ENCODE assay signal across 2 fruit fly cellular contexts in the genomic region with DNA sequence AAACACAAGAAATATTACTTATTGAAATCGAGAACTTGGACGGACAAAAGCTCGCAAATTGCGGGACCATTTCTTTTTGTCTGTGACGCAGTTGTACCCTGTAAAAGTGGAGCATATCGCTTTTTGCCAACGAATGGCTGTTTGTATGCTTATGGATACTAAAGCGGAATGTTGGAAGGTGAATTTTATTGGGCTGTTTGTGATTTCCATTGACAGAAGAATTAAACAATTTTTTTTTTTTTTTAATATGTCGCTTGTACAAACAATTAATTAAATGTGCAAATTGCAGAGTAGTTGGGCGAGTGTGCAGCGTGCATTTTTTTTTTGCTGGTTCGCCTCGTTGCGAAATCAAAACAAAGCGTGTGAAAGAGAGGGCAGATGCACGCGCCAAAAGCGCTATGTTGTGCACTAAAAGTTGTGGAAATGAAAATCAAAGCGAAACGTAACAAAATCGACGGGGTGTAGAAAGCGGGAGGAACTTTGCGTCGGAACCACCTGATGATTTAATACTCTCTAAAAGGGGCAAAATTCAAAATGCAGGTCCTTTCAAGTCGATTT.
TF ChIP-seq lines count a peak whose summit lies in the region.

No protein-coding gene starts in this region.

TF ChIP-seq in whole organism, embryonic, 481 proteins besides CTCF, POLR2A, EP300 and RAD21 (continued from another document and continues in another):
- TF ChIP-seq danr (GFP tag; IDR thresholded peaks at IDR 0.05; lab: Robert Waterston, UW) (no peak), rib (GFP tag; IDR thresholded peaks at IDR 0.05; lab: Robert Waterston, UW) (no peak), CG34422 (GFP tag; IDR thresholded peaks at IDR 0.05; lab: Robert Waterston, UW) (no peak), mam (GFP tag; optimal IDR thresholded peaks at IDR 0.05; lab: Kevin White, UChicago) (peak; percentile 4), Ada2b (GFP tag; IDR thresholded peaks at IDR 0.05; lab: Robert Waterston, UW) (no peak), Eip74EF (GFP tag; optimal IDR thresholded peaks at IDR 0.05; lab: Kevin White, UChicago) (no peak), Six4 (GFP tag; optimal IDR thresholded peaks at IDR 0.05; lab: Kevin White, UChicago) (no peak), stc (GFP tag; IDR thresholded peaks at IDR 0.05; lab: Robert Waterston, UW) (no peak), exex (tag; optimal IDR thresholded peaks at IDR 0.05; lab: Kevin White, UChicago) (no peak), CG8359 (GFP tag; optimal IDR thresholded peaks at IDR 0.05; lab: Kevin White, UChicago; ENCODE audit: borderline replicate concordance) (no peak), zf30C (GFP tag; optimal IDR thresholded peaks at IDR 0.05; lab: Kevin White, UChicago) (no peak), Hr78 (GFP tag; optimal IDR thresholded peaks at IDR 0.05; lab: Kevin White, UChicago) (no peak), CG34224 (GFP tag; IDR thresholded peaks at IDR 0.05; lab: Robert Waterston, UW; ENCODE audit: partially characterized antibody) (no peak), ranshi (GFP tag; IDR thresholded peaks at IDR 0.05; lab: Robert Waterston, UW) (0 out of 2 replicates have a peak, but pooled peaks have one; percentile 15), CG16813 (GFP tag; IDR thresholded peaks at IDR 0.05; lab: Robert Waterston, UW; ENCODE audit: partially characterized antibody) (no peak), NfI (GFP tag; optimal IDR thresholded peaks at IDR 0.05; lab: Kevin White, UChicago) (no peak), Dek (tag; optimal IDR thresholded peaks at IDR 0.05; lab: Kevin White, UChicago) (no peak), Fer3 (tag; optimal IDR thresholded peaks at IDR 0.05; lab: Kevin White, UChicago) (no peak), yki (optimal IDR thresholded peaks at IDR 0.05; lab: Kevin White, UChicago) (no peak), Ptx1 (GFP tag; IDR thresholded peaks at IDR 0.05; lab: Robert Waterston, UW) (0 out of 2 replicates have a peak, but pooled peaks have one; percentile 7), nerfin-1 (tag; optimal IDR thresholded peaks at IDR 0.05; lab: Kevin White, UChicago) (no peak), CG16863 (GFP tag; optimal IDR thresholded peaks at IDR 0.05; lab: Kevin White, UChicago) (no peak), ac (GFP tag; optimal IDR thresholded peaks at IDR 0.05; lab: Kevin White, UChicago) (no peak), HLHmδ (GFP tag; optimal IDR thresholded peaks at IDR 0.05; lab: Kevin White, UChicago) (no peak), Asciz (GFP tag; optimal IDR thresholded peaks at IDR 0.05; lab: Kevin White, UChicago) (no peak), CG12155 (GFP tag; optimal IDR thresholded peaks at IDR 0.05; lab: Kevin White, UChicago) (no peak), bowl (GFP tag; IDR thresholded peaks at IDR 0.05; lab: Robert Waterston, UW) (no peak), Atf6 (GFP tag; IDR thresholded peaks at IDR 0.05; lab: Robert Waterston, UW) (no peak), CG30431 (GFP tag; optimal IDR thresholded peaks at IDR 0.05; lab: Kevin White, UChicago) (no peak), CG30403 (GFP tag; optimal IDR thresholded peaks at IDR 0.05; lab: Kevin White, UChicago) (peak; percentile 3), tll (GFP tag; optimal IDR thresholded peaks at IDR 0.05; lab: Kevin White, UChicago) (no peak), CG6813 (GFP tag; optimal IDR thresholded peaks at IDR 0.05; lab: Kevin White, UChicago) (no peak), BtbVII (GFP tag; optimal IDR thresholded peaks at IDR 0.05; lab: Kevin White, UChicago) (no peak), CG15514 (GFP tag; optimal IDR thresholded peaks at IDR 0.05; lab: Kevin White, UChicago) (peak; percentile 1), CG14441 (GFP tag; IDR thresholded peaks at IDR 0.05; lab: Robert Waterston, UW) (0 out of 2 replicates have a peak, but pooled peaks have one; percentile 9), pita (GFP tag; optimal IDR thresholded peaks at IDR 0.05; lab: Kevin White, UChicago) (no peak), lov (optimal IDR thresholded peaks at IDR 0.05; lab: Kevin White, UChicago) (no peak), lov (GFP tag; IDR thresholded peaks at IDR 0.05; lab: Robert Waterston, UW) (no peak), Dfd (GFP tag; optimal IDR thresholded peaks at IDR 0.05; lab: Kevin White, UChicago) (no peak), Dbx (GFP tag; IDR thresholded peaks at IDR 0.05; lab: Robert Waterston, UW) (no peak), Mes4 (GFP tag; optimal IDR thresholded peaks at IDR 0.05; lab: Kevin White, UChicago) (no peak), Bgb (GFP tag; IDR thresholded peaks at IDR 0.05; lab: Robert Waterston, UW; ENCODE audit: partially characterized antibody) (no peak), CG11723 (GFP tag; optimal IDR thresholded peaks at IDR 0.05; lab: Kevin White, UChicago) (no peak), hth (optimal IDR thresholded peaks at IDR 0.05; lab: Kevin White, UChicago) (no peak), CG1233 (GFP tag; optimal IDR thresholded peaks at IDR 0.05; lab: Kevin White, UChicago) (no peak), sna (GFP tag; IDR thresholded peaks at IDR 0.05; lab: Robert Waterston, UW; ENCODE audit: partially characterized antibody) (no peak), CG8924 (tag; optimal IDR thresholded peaks at IDR 0.05; lab: Kevin White, UChicago) (no peak), bigmax (GFP tag; optimal IDR thresholded peaks at IDR 0.05; lab: Kevin White, UChicago) (no peak), CG4617 (GFP tag; optimal IDR thresholded peaks at IDR 0.05; lab: Kevin White, UChicago; ENCODE audit: borderline replicate concordance) (no peak), her (GFP tag; optimal IDR thresholded peaks at IDR 0.05; lab: Kevin White, UChicago) (no peak), az2 (GFP tag; optimal IDR thresholded peaks at IDR 0.05; lab: Kevin White, UChicago) (no peak), CG9817 (tag; optimal IDR thresholded peaks at IDR 0.05; lab: Kevin White, UChicago) (no peak), CG18476 (GFP tag; optimal IDR thresholded peaks at IDR 0.05; lab: Kevin White, UChicago) (no peak), Hsf (GFP tag; optimal IDR thresholded peaks at IDR 0.05; lab: Kevin White, UChicago) (no peak), CG2129 (GFP tag; IDR thresholded peaks at IDR 0.05; lab: Robert Waterston, UW; ENCODE audit: partially characterized antibody) (no peak), HLH54F (GFP tag; optimal IDR thresholded peaks at IDR 0.05; lab: Kevin White, UChicago) (no peak), NC2β (GFP tag; optimal IDR thresholded peaks at IDR 0.05; lab: Kevin White, UChicago) (no peak), dmrt99B (tag; optimal IDR thresholded peaks at IDR 0.05; lab: Kevin White, UChicago) (no peak), pho (GFP tag; optimal IDR thresholded peaks at IDR 0.05; lab: Kevin White, UChicago) (no peak), CG4360 (GFP tag; IDR thresholded peaks at IDR 0.05; lab: Robert Waterston, UW) (no peak), CG12769 (tag; optimal IDR thresholded peaks at IDR 0.05; lab: Kevin White, UChicago) (no peak), gem (tag; optimal IDR thresholded peaks at IDR 0.05; lab: Kevin White, UChicago) (peak; percentile 12), Med (GFP tag; lab: Kevin White, UChicago) (peak; percentile 26), inv (GFP tag; IDR thresholded peaks at IDR 0.05; lab: Robert Waterston, UW; ENCODE audit: partially characterized antibody) (no peak)

TF ChIP-seq in whole organism, prepupa, 60 proteins besides CTCF, POLR2A, EP300 and RAD21 (continued from another document):
- peak; percentile 82 for TF ChIP-seq CG8632 (GFP tag; optimal IDR thresholded peaks at IDR 0.05; lab: Kevin White, UChicago)
- TF ChIP-seq topi (GFP tag; optimal IDR thresholded peaks at IDR 0.05; lab: Kevin White, UChicago): peak; percentile 90
- peak; percentile 75 for TF ChIP-seq CG11294 (GFP tag; IDR thresholded peaks at IDR 0.05; lab: Robert Waterston, UW)
- TF ChIP-seq CG31627 (GFP tag; optimal IDR thresholded peaks at IDR 0.05; lab: Kevin White, UChicago): peak; percentile 88
- TF ChIP-seq CG6276 (GFP tag; optimal IDR thresholded peaks at IDR 0.05; lab: Kevin White, UChicago): peak; percentile 73
- TF ChIP-seq Ets21C (GFP tag; optimal IDR thresholded peaks at IDR 0.05; lab: Kevin White, UChicago): peak; percentile 78
- TF ChIP-seq net (GFP tag; optimal IDR thresholded peaks at IDR 0.05; lab: Kevin White, UChicago): peak; percentile 85
- peak; percentile 82 for TF ChIP-seq Lpt (GFP tag; optimal IDR thresholded peaks at IDR 0.05; lab: Kevin White, UChicago)
- peak; percentile 57 for TF ChIP-seq CG3032 (tag; optimal IDR thresholded peaks at IDR 0.05; lab: Kevin White, UChicago)
- peak; percentile 38 for TF ChIP-seq Blimp-1 (GFP tag; optimal IDR thresholded peaks at IDR 0.05; lab: Kevin White, UChicago)
- TF ChIP-seq Met (GFP tag; optimal IDR thresholded peaks at IDR 0.05; lab: Kevin White, UChicago): peak; percentile 84
- TF ChIP-seq Smox (GFP tag; optimal IDR thresholded peaks at IDR 0.05; lab: Kevin White, UChicago): peak; percentile 81
